Fruit fly (Drosophila melanogaster) whole organism, embryonic: ENCODE measurements around the gene CG11768.

Source experiments
- CG12769 ChIP-seq: fragments of 200-800 bp; sonication (Bioruptor generic); optimal IDR thresholded peaks from 2 replicates; lab custom pipeline; 2019; ENCODE audit warnings: missing biosample characterization, mild to moderate bottlenecking, missing genetic modification characterization, moderate library complexity
- Dip3 ChIP-seq: fragments of 200-800 bp; sonication (Bioruptor generic); optimal IDR thresholded peaks from 3 replicates; lab custom pipeline; 2016; ENCODE audit warnings: missing biosample characterization, missing genetic modification characterization
- MTF-1 ChIP-seq: fragments of 200-800 bp; sonication (Bioruptor generic); optimal IDR thresholded peaks from 2 replicates; lab custom pipeline; 2018; ENCODE audit warnings: missing biosample characterization, mild to moderate bottlenecking, missing genetic modification characterization, borderline replicate concordance
- Pdp1 ChIP-seq, 2 experiments: fragments of 200-800 bp; sonication (Bioruptor generic); optimal IDR thresholded peaks; 3 replicates each; lab custom pipeline; 2016; ENCODE audit warnings: missing biosample characterization in 2 of 2, missing genetic modification characterization in 2 of 2, mild to moderate bottlenecking in 1 of 2, moderate library complexity in 1 of 2
- Rx ChIP-seq: fragments of 200-800 bp; sonication (Bioruptor generic); IDR thresholded peaks from 2 replicates; pipeline ENCODE4 v1.3.6; 2022; ENCODE audit warnings: missing biosample characterization, missing genetic modification characterization
- Sin3A ChIP-seq: fragments of >200 bp; optimal IDR thresholded peaks from 2 replicates; lab custom pipeline; 2018
- br ChIP-seq: fragments of >200 bp; optimal IDR thresholded peaks from 2 replicates; lab custom pipeline; 2017
- her ChIP-seq: fragments of 200-800 bp; sonication (Bioruptor generic); optimal IDR thresholded peaks from 2 replicates; lab custom pipeline; 2016; ENCODE audit warnings: missing biosample characterization, missing genetic modification characterization
- pho ChIP-seq: fragments of 200-800 bp; sonication (Bioruptor generic); optimal IDR thresholded peaks from 2 replicates; lab custom pipeline; 2016; ENCODE audit warnings: missing biosample characterization, missing genetic modification characterization
- sens-2 ChIP-seq: fragments of 200-800 bp; sonication (Bioruptor generic); IDR thresholded peaks from 2 replicates; pipeline ENCODE4 v1.3.6; 2022; ENCODE audit warnings: missing biosample characterization, missing genetic modification characterization
- sim ChIP-seq: fragments of 200-800 bp; sonication (Bioruptor generic); IDR thresholded peaks from 2 replicates; pipeline ENCODE4 v1.3.6; 2022; ENCODE audit warnings: missing biosample characterization, missing genetic modification characterization

- TF ChIP-seq MTF-1 (no peak), pho (no peak), sens-2 (GFP tag; lab: Robert Waterston, UW) (no peak), sim (no peak), Sin3A (lab: Kevin White, UChicago) (no peak), Rx (GFP tag; lab: Robert Waterston, UW) (no peak), Pdp1 (GFP tag; optimal IDR thresholded peaks at IDR 0.05; lab: Kevin White, UChicago) (no peak), Dip3 (GFP tag; lab: Kevin White, UChicago) (no peak), br (lab: Kevin White, UChicago) (no peak), her (GFP tag; lab: Kevin White, UChicago) (no peak), CG12769 (tag; lab: Kevin White, UChicago) (no peak)
Observed at dm6 chr3R:8772591-8772990, 4.6 kb upstream of the CG11768 start, which contains the start of gene CG13318.
